Fruit fly (Drosophila melanogaster) Kc167 (cell line): ENCODE results near the gene Sf3b3.

ENCODE experiments used
- Sin3A ChIP-seq: fragments of >200 bp; optimal IDR thresholded peaks from 2 replicates; lab custom pipeline; 2018; ENCODE audit warnings: missing external identifiers
- psq ChIP-seq: fragments of >200 bp; optimal IDR thresholded peaks from 2 replicates; lab custom pipeline; 2017; ENCODE audit warnings: missing external identifiers
- ttk ChIP-seq: sonication (Bioruptor generic); optimal IDR thresholded peaks from 2 replicates; lab custom pipeline; 2017; ENCODE audit warnings: missing external identifiers

DNA sequence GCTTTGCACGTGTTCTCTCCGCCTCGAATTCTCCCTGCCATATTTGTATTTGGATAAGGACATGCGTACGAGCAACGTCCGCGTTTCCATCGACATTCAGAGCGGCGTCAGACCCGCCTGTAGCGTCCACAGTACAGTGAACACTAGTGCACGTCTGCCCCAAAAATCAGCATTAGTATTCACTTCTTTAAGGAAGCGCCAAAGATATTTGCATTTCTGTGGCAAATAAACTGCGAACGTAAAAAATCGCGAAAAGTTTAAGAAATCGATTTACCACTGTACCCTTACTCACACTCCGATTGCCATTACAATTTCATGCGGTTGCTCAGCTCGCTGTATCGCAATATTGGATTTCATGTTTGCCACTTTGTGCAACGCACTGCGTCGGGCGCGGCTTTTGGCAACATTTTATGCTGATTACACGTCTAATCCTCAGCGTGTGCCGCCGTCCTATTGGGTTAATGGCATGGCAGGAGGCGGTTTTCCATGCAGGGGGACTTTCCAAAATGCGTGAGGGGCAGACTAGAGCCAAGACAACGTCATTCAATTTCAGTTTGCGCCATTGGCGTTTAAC lies 30.4 kb downstream of the Sf3b3 start:
- TF ChIP-seq ttk (lab: Kevin White, UChicago) (no peak), psq (lab: Kevin White, UChicago) (no peak), Sin3A (lab: Kevin White, UChicago) (no peak)
